Worm (Caenorhabditis elegans): ENCODE measurements around the gene Y25C1A.8.

Gene Y25C1A.8

DNA sequence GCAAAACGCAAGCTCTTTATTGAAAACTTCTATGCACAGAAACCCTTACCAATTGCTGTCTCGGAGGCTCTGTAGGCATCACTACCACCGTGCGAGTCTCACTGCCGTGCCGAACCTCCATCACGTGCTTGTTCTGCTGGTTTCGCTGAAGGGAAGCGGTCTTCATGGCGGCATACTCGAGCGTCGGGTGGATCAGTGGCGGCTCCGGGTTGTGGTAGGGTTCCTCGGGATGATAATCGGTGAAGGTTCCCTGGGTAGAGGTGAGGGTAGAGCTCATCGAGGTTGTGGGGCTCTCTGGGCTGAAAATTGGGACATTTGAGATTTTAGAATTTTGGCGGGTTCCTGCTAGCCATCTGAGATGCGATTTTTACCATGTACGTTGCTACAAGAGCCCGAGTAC is 23.9 kb downstream of the Y25C1A.8 start:
- TF ChIP-seq ets-5 (GFP tag; IDR thresholded peaks at IDR 0.05), result no peak
- no peak for TF ChIP-seq hlh-4 (tag; optimal IDR thresholded peaks at IDR 0.05)
- no peak for TF ChIP-seq fkh-10 (GFP tag; optimal IDR thresholded peaks at IDR 0.05)
- no peak for TF ChIP-seq unc-62 (GFP tag; optimal IDR thresholded peaks at IDR 0.05)
- no peak for TF ChIP-seq lsy-2 (tag; optimal IDR thresholded peaks at IDR 0.05)
- TF ChIP-seq aha-1 (tag; optimal IDR thresholded peaks at IDR 0.05), result no peak
- TF ChIP-seq ceh-63 (GFP tag; optimal IDR thresholded peaks at IDR 0.05), result no peak
- TF ChIP-seq unc-130 (tag; optimal IDR thresholded peaks at IDR 0.05), result no peak
- TF ChIP-seq skn-1 (tag; optimal IDR thresholded peaks at IDR 0.05), result no peak
- no peak for TF ChIP-seq nhr-28 (tag; optimal IDR thresholded peaks at IDR 0.05)
- TF ChIP-seq Y116A8C.19 (tag; optimal IDR thresholded peaks at IDR 0.05; ENCODE audit: borderline replicate concordance), result no peak
- no peak for TF ChIP-seq nhr-19 (GFP tag; conservative IDR thresholded peaks at IDR 0.05)

DNA sequence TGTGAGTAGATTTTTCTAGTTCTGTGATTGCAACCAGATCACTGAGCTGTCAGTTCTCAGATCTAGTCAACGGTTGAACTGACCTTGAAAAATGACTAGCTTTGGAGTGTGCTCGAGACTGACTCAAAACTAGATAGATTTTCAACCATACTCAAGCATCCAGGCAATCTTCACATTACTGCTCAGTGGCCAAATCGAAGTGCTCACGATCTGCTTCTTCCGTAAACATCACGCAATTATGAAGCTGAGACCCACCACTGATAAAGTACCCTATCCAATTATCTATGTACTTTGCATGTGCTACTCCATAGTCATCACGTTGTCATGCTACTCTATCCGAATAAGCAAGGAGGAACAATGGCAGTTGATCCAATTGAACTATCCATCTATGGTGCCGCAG is 25.4 kb downstream of the Y25C1A.8 start:
- no peak for TF ChIP-seq ceh-88 (GFP tag; IDR thresholded peaks at IDR 0.05)
- no peak for TF ChIP-seq xbp-1 (tag; optimal IDR thresholded peaks at IDR 0.05)
- no peak for TF ChIP-seq ceh-82 (tag; optimal IDR thresholded peaks at IDR 0.05)
- no peak for TF ChIP-seq jun-1 (tag; optimal IDR thresholded peaks at IDR 0.05)
- no peak for TF ChIP-seq nhr-84 (tag; optimal IDR thresholded peaks at IDR 0.05)
- TF ChIP-seq pqm-1 (tag; optimal IDR thresholded peaks at IDR 0.05), result no peak
- no peak for TF ChIP-seq egl-27 (tag; optimal IDR thresholded peaks at IDR 0.05)
- TF ChIP-seq nhr-11 (tag; optimal IDR thresholded peaks at IDR 0.05), result no peak
- TF ChIP-seq Y116A8C.19 (tag; optimal IDR thresholded peaks at IDR 0.05; ENCODE audit: borderline replicate concordance), result no peak
- TF ChIP-seq hlh-4 (tag; optimal IDR thresholded peaks at IDR 0.05), result no peak
- TF ChIP-seq zip-4 (GFP tag; optimal IDR thresholded peaks at IDR 0.05), result no peak

DNA sequence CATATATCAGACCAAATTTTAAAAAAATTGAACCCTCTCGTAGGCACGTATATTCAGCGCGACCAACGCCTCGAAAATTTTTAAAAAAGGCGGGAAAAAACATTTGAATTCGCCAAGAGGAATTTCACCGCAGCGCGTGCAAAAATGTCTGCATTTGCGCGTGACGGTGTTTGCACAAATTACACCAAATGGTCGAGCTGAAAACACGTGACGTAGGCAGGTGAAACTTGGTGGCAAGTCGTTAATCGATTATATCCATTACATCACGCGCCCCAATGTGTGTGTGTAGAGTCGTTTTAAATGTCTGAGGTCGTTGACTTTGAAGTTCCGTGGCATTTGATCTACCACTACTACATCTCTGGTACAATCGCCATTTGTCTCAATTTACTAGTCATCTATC is 26.1 kb downstream of the Y25C1A.8 start, which contains the start of gene sri-31:
Gene sri-31 (plus strand): TSS at position 301 of the 400 bp plus-strand sequence.
- TF ChIP-seq nhr-11 (tag; optimal IDR thresholded peaks at IDR 0.05), result no peak
- TF ChIP-seq nhr-28 (tag; optimal IDR thresholded peaks at IDR 0.05), result no peak
- TF ChIP-seq C16A3.4 (tag; optimal IDR thresholded peaks at IDR 0.05), result no peak
- TF ChIP-seq skn-1 (tag; optimal IDR thresholded peaks at IDR 0.05), result no peak
- TF ChIP-seq nhr-77 (tag; optimal IDR thresholded peaks at IDR 0.05), result no peak
- no peak for TF ChIP-seq C34B4.2 (tag; optimal IDR thresholded peaks at IDR 0.05)
- TF ChIP-seq fkh-8 (tag; optimal IDR thresholded peaks at IDR 0.05), result no peak
- no peak for TF ChIP-seq zag-1 (tag; optimal IDR thresholded peaks at IDR 0.05)

DNA sequence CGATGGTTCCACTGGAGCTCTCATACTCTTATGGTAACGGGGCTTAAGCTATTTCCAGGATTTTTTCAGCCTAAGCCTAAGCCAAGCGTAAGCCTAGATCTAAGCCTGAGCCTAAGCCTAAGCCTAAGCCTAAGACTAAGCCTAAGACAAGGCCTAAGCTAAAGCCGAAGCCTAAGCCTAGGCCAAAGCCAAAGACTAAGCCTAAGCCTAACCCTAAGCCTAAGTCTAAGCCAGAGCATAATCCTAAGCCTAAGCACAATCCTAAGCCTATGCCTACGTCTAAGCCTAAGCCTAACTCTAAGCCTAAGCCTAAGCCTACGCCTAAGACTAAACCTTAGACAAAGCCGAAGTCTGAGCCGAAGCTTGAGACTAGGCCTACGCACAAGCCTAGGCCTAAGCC is 27.8 kb downstream of the Y25C1A.8 start:
- TF ChIP-seq ceh-63 (GFP tag; optimal IDR thresholded peaks at IDR 0.05) (no peak), fkh-8 (tag; optimal IDR thresholded peaks at IDR 0.05) (no peak), ces-1 (GFP tag; optimal IDR thresholded peaks at IDR 0.05) (no peak), mef-2 (tag; optimal IDR thresholded peaks at IDR 0.05) (no peak), ama-1 (optimal IDR thresholded peaks at IDR 0.05) (no peak), ceh-88 (GFP tag; IDR thresholded peaks at IDR 0.05) (no peak), rnt-1 (tag; optimal IDR thresholded peaks at IDR 0.05) (no peak)

DNA sequence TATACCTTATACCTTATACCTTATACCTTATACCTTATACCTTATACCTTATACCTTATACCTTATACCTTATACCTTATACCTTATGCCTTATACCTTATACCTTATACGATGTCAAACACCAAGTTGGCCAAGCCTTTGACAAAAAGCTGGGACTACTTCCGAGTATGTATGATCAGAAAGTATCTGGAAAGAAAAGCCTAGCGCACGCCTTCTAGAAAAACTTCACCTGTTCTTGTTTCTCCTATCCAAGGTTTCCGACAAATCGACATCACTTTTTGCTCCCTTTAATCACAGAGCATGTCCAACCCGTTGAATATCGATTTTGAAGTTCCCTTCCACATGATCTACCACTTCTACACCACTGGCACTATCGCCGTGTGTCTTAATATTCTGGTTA is 28.4 kb downstream of the Y25C1A.8 start, which contains the start of gene sri-28:
Gene sri-28 (plus strand): TSS at position 301 of the 400 bp plus-strand sequence.
- TF ChIP-seq elt-2 (tag; optimal IDR thresholded peaks at IDR 0.05) (no peak), mab-9 (GFP tag; IDR thresholded peaks at IDR 0.05) (no peak), dsc-1 (tag; optimal IDR thresholded peaks at IDR 0.05) (no peak), lin-35 (GFP tag; optimal IDR thresholded peaks at IDR 0.05) (no peak), lir-3 (tag; optimal IDR thresholded peaks at IDR 0.05; ENCODE audit: poor library complexity) (no peak), tlp-1 (tag; optimal IDR thresholded peaks at IDR 0.05) (no peak), snpc-4 (tag; optimal IDR thresholded peaks at IDR 0.05) (no peak), ceh-82 (tag; optimal IDR thresholded peaks at IDR 0.05) (no peak), nhr-12 (tag; optimal IDR thresholded peaks at IDR 0.05) (no peak), hpl-2 (GFP tag; optimal IDR thresholded peaks at IDR 0.05) (no peak), ceh-88 (GFP tag; IDR thresholded peaks at IDR 0.05) (no peak), nhr-19 (GFP tag; conservative IDR thresholded peaks at IDR 0.05) (no peak), nhr-20 (tag; optimal IDR thresholded peaks at IDR 0.05) (no peak)

Measured in whole organism, L1 larva.